Fruit fly (Drosophila melanogaster): ENCODE results near the gene Dnali1.

Gene Dnali1

dm6 chr3R:11887114-11888037 lies 5.7 kb downstream of the Dnali1 start, which contains the start of gene mthl5 (continued):
- TF ChIP-seq sisA (GFP tag; IDR thresholded peaks at IDR 0.05) (peak; percentile 79), Dad (GFP tag; optimal IDR thresholded peaks at IDR 0.05) (peak; percentile 70), slbo (GFP tag; IDR thresholded peaks at IDR 0.05) (peak; percentile 78), E2f1 (GFP tag; IDR thresholded peaks at IDR 0.05) (peak; percentile 68), tio (GFP tag; optimal IDR thresholded peaks at IDR 0.05) (peak; percentile 77), knrl (GFP tag; IDR thresholded peaks at IDR 0.05; ENCODE audit: partially characterized antibody) (no peak), jumu (GFP tag; optimal IDR thresholded peaks at IDR 0.05) (peak; percentile 78), dmrt99B (tag; optimal IDR thresholded peaks at IDR 0.05) (peak; percentile 86), Awh (GFP tag; IDR thresholded peaks at IDR 0.05) (0 out of 2 replicates have a peak, but pooled peaks have one; percentile 61), pros (GFP tag; optimal IDR thresholded peaks at IDR 0.05) (no peak), gsb (GFP tag; IDR thresholded peaks at IDR 0.05) (no peak), gem (tag; optimal IDR thresholded peaks at IDR 0.05) (peak; percentile 90), pita (GFP tag; optimal IDR thresholded peaks at IDR 0.05) (no peak), Nf-YA (GFP tag; IDR thresholded peaks at IDR 0.05) (peak; percentile 58), CG10462 (GFP tag; optimal IDR thresholded peaks at IDR 0.05) (peak; percentile 69), CG30020 (tag; optimal IDR thresholded peaks at IDR 0.05) (no peak), toy (GFP tag; IDR thresholded peaks at IDR 0.05) (no peak), CG11560 (tag; IDR thresholded peaks at IDR 0.05) (peak; percentile 53; the same call in 1 of the 3 replicates), Eip74EF (GFP tag; optimal IDR thresholded peaks at IDR 0.05) (peak in 1 of 2 experiments; percentile 77), CG12942 (GFP tag; optimal IDR thresholded peaks at IDR 0.05) (peak; percentile 70), sqz (GFP tag; optimal IDR thresholded peaks at IDR 0.05) (no peak), CG17912 (GFP tag; optimal IDR thresholded peaks at IDR 0.05) (no peak), CG4854 (GFP tag; optimal IDR thresholded peaks at IDR 0.05) (no peak), Kr (GFP tag; optimal IDR thresholded peaks at IDR 0.05) (no peak), pfk (GFP tag; optimal IDR thresholded peaks at IDR 0.05) (no peak), CG6791 (GFP tag; IDR thresholded peaks at IDR 0.05; ENCODE audit: partially characterized antibody) (no peak), peb (GFP tag; IDR thresholded peaks at IDR 0.05) (peak; percentile 62), CG16779 (GFP tag; IDR thresholded peaks at IDR 0.05) (0 out of 2 replicates have a peak, but pooled peaks have one; percentile 17), sc (optimal IDR thresholded peaks at IDR 0.05) (no peak), sc (GFP tag; optimal IDR thresholded peaks at IDR 0.05) (peak; percentile 52), fd64A (GFP tag; optimal IDR thresholded peaks at IDR 0.05) (no peak), CHES-1-like (GFP tag; optimal IDR thresholded peaks at IDR 0.05) (peak; percentile 69), klu (GFP tag; IDR thresholded peaks at IDR 0.05) (peak; percentile 67), Sry-δ (GFP tag; optimal IDR thresholded peaks at IDR 0.05) (peak; percentile 27), C15 (GFP tag; IDR thresholded peaks at IDR 0.05) (0 out of 3 replicates have a peak, but pooled peaks have one; percentile 47), shn (GFP tag; optimal IDR thresholded peaks at IDR 0.05) (peak; percentile 82), HLH3B (GFP tag; IDR thresholded peaks at IDR 0.05) (peak; percentile 73), CG4404 (GFP tag; IDR thresholded peaks at IDR 0.05) (peak; percentile 70), CG15073 (GFP tag; optimal IDR thresholded peaks at IDR 0.05) (peak; percentile 35), CG1832 (GFP tag; optimal IDR thresholded peaks at IDR 0.05) (no peak), CG12744 (GFP tag; optimal IDR thresholded peaks at IDR 0.05) (peak; percentile 32), wdn (GFP tag; IDR thresholded peaks at IDR 0.05) (peak; percentile 55; the same call in 1 of the 2 replicates), Ada2b (GFP tag; IDR thresholded peaks at IDR 0.05) (peak; percentile 73), CG8388 (GFP tag; optimal IDR thresholded peaks at IDR 0.05) (peak; percentile 74), gcm2 (GFP tag; optimal IDR thresholded peaks at IDR 0.05) (peak; percentile 70), CG7786 (GFP tag; optimal IDR thresholded peaks at IDR 0.05) (peak; percentile 71), CG16815 (GFP tag; optimal IDR thresholded peaks at IDR 0.05) (peak; percentile 86), chm (GFP tag; IDR thresholded peaks at IDR 0.05) (peak; percentile 78), Antp (GFP tag; optimal IDR thresholded peaks at IDR 0.05) (peak; percentile 68)

Data from whole organism, embryonic.